Worm (Caenorhabditis elegans) whole organism, L4 larva: ENCODE results near the gene fbxb-15.

Experiments used
- F49E8.2 ChIP-seq: sonication (generic microtip); optimal IDR thresholded peaks from 2 replicates; lab custom pipeline; 2016; ENCODE audit warnings: missing compliant biosample characterization, mild to moderate bottlenecking, missing genetic modification characterization, borderline replicate concordance
- T26A8.4 ChIP-seq: fragments of 200-800 bp; sonication (Bioruptor generic); IDR thresholded peaks from 2 replicates; pipeline ENCODE4 v1.3.6; 2022; ENCODE audit warnings: missing genetic modification characterization, missing compliant biosample characterization
- Y48G9A.11 ChIP-seq: fragments of 200-800 bp; sonication (Bioruptor generic); IDR thresholded peaks from 2 replicates; pipeline ENCODE4 v1.3.6; 2022; ENCODE audit warnings: missing genetic modification reagents, missing genetic modification characterization, missing compliant biosample characterization
- Y5F2A.4 ChIP-seq: fragments of 200-800 bp; sonication (Bioruptor generic); optimal IDR thresholded peaks from 2 replicates; lab custom pipeline; 2018; ENCODE audit warnings: mild to moderate bottlenecking, missing genetic modification characterization, missing compliant biosample characterization
- ZK546.5 ChIP-seq, 2 experiments: sonication (generic microtip); optimal IDR thresholded peaks; 2 replicates each; lab custom pipeline; 2017; ENCODE audit warnings: missing biosample characterization in 2 of 2, missing genetic modification characterization in 2 of 2
- aly-2 ChIP-seq: sonication (generic microtip); optimal IDR thresholded peaks from 2 replicates; lab custom pipeline; 2018; ENCODE audit warnings: missing biosample characterization, missing genetic modification characterization
- ceh-28 ChIP-seq: fragments of 150-350 bp; optimal IDR thresholded peaks from 2 replicates; lab custom pipeline; 2014; ENCODE audit warnings: missing biosample characterization, missing genetic modification reagents, missing genetic modification characterization
- daf-12 ChIP-seq: fragments of 150-350 bp; optimal IDR thresholded peaks from 2 replicates; lab custom pipeline; 2014; ENCODE audit warnings: missing biosample characterization, missing genetic modification reagents, missing genetic modification characterization
- daf-16 ChIP-seq, 3 experiments: sonication (generic microtip); optimal IDR thresholded peaks; 2 replicates each; lab custom pipeline; 2016 to 2017; ENCODE audit warnings: missing genetic modification characterization in 3 of 3, missing genetic modification reagents in 3 of 3, mild to moderate bottlenecking in 2 of 3, missing compliant biosample characterization in 2 of 3, missing biosample characterization in 1 of 3, moderate library complexity in 1 of 3
- dmd-8 ChIP-seq: fragments of 200-800 bp; sonication (Bioruptor generic); IDR thresholded peaks from 2 replicates; pipeline ENCODE4 v1.3.6; 2022; ENCODE audit warnings: missing genetic modification characterization, missing compliant biosample characterization
- dmd-9 ChIP-seq: fragments of 200-800 bp; sonication (Bioruptor generic); IDR thresholded peaks from 2 replicates; pipeline ENCODE4 v1.3.6; 2022; ENCODE audit warnings: missing genetic modification reagents, missing genetic modification characterization, missing compliant biosample characterization
- gei-8 ChIP-seq: fragments of 200-800 bp; sonication (Bioruptor generic); optimal IDR thresholded peaks from 2 replicates; lab custom pipeline; 2018; ENCODE audit warnings: mild to moderate bottlenecking, missing genetic modification characterization, missing compliant biosample characterization
- hlh-30 ChIP-seq: sonication (generic microtip); optimal IDR thresholded peaks from 2 replicates; lab custom pipeline; 2017; ENCODE audit warnings: antibody characterized with exemption, mild to moderate bottlenecking, missing genetic modification characterization, missing compliant biosample characterization; ENCODE audit not compliant: insufficient read depth
- lin-13 ChIP-seq: fragments of 150-350 bp; optimal IDR thresholded peaks from 2 replicates; lab custom pipeline; 2014; ENCODE audit warnings: missing biosample characterization, missing genetic modification reagents, missing genetic modification characterization
- lin-15B ChIP-seq: fragments of 150-350 bp; sonication (generic microtip); optimal IDR thresholded peaks from 3 replicates; lab custom pipeline; 2014; ENCODE audit warnings: missing biosample characterization, missing genetic modification characterization
- lin-39 ChIP-seq: fragments of 150-350 bp; optimal IDR thresholded peaks from 2 replicates; lab custom pipeline; 2014; ENCODE audit warnings: missing biosample characterization, missing genetic modification reagents, missing genetic modification characterization
- lsy-2 ChIP-seq, 2 experiments: fragments of 150-350 bp in 1 of 2; sonication (generic microtip) in 1 of 2; optimal IDR thresholded peaks; 2 replicates each; lab custom pipeline; 2014 to 2017; ENCODE audit warnings: missing biosample characterization in 2 of 2, missing genetic modification characterization in 2 of 2
- madf-5 ChIP-seq, 2 experiments: fragments of 200-800 bp; sonication (Bioruptor generic); IDR thresholded peaks; 2 replicates each; pipeline ENCODE4 v1.3.6; 2022; ENCODE audit warnings: missing compliant biosample characterization in 2 of 2, missing genetic modification characterization in 2 of 2
- mep-1 ChIP-seq: fragments of 150-350 bp; sonication (generic microtip); optimal IDR thresholded peaks from 3 replicates; lab custom pipeline; 2014; ENCODE audit warnings: missing biosample characterization, missing genetic modification characterization
- nhr-111 ChIP-seq: fragments of 200-800 bp; sonication (Bioruptor generic); optimal IDR thresholded peaks from 2 replicates; lab custom pipeline; 2018; ENCODE audit warnings: mild to moderate bottlenecking, missing genetic modification characterization, missing compliant biosample characterization
- nhr-25 ChIP-seq: sonication (generic microtip); optimal IDR thresholded peaks from 2 replicates; lab custom pipeline; 2017; ENCODE audit warnings: missing genetic modification characterization, mild to moderate bottlenecking, missing compliant biosample characterization, antibody characterized with exemption, moderate library complexity, borderline replicate concordance; ENCODE audit not compliant: insufficient read depth
- nhr-28 ChIP-seq: fragments of 150-350 bp; optimal IDR thresholded peaks from 2 replicates; lab custom pipeline; 2014; ENCODE audit warnings: missing biosample characterization, missing genetic modification characterization
- nhr-6 ChIP-seq: fragments of 150-350 bp; optimal IDR thresholded peaks from 2 replicates; lab custom pipeline; 2014; ENCODE audit warnings: missing biosample characterization, missing genetic modification characterization
- nhr-76 ChIP-seq: fragments of 150-350 bp; optimal IDR thresholded peaks from 2 replicates; lab custom pipeline; 2014; ENCODE audit warnings: missing biosample characterization, missing genetic modification characterization
- nhr-77 ChIP-seq: fragments of 150-350 bp; optimal IDR thresholded peaks from 2 replicates; lab custom pipeline; 2014; ENCODE audit warnings: missing biosample characterization, missing genetic modification characterization
- skn-1 ChIP-seq: fragments of 150-350 bp; optimal IDR thresholded peaks from 2 replicates; lab custom pipeline; 2014; ENCODE audit warnings: missing biosample characterization, missing genetic modification characterization
- snpc-1.2 ChIP-seq: fragments of 200-800 bp; sonication (Bioruptor generic); IDR thresholded peaks from 2 replicates; pipeline ENCODE4 v1.3.6; 2022; ENCODE audit warnings: missing genetic modification reagents, missing genetic modification characterization, missing compliant biosample characterization
- snpc-4 ChIP-seq: fragments of 150-350 bp; optimal IDR thresholded peaks from 2 replicates; lab custom pipeline; 2014; ENCODE audit warnings: missing biosample characterization, missing genetic modification characterization
- spr-3 ChIP-seq: fragments of 200-800 bp; sonication (Bioruptor generic); optimal IDR thresholded peaks from 2 replicates; lab custom pipeline; 2018; ENCODE audit warnings: mild to moderate bottlenecking, missing genetic modification characterization, missing compliant biosample characterization
- tag-97 ChIP-seq: fragments of 200-800 bp; sonication (Bioruptor generic); IDR thresholded peaks from 2 replicates; pipeline ENCODE4 v1.3.6; 2022; ENCODE audit warnings: missing genetic modification characterization, missing compliant biosample characterization
- unc-130 ChIP-seq: sonication (generic microtip); optimal IDR thresholded peaks from 2 replicates; lab custom pipeline; 2016; ENCODE audit warnings: missing genetic modification reagents, missing genetic modification characterization, missing compliant biosample characterization
- zfp-2 ChIP-seq: sonication (generic microtip); optimal IDR thresholded peaks from 2 replicates; lab custom pipeline; 2016; ENCODE audit warnings: mild to moderate bottlenecking, missing genetic modification characterization, missing compliant biosample characterization
- zfp-3 ChIP-seq: fragments of 200-800 bp; sonication (Bioruptor generic); conservative IDR thresholded peaks from 2 replicates; pipeline ENCODE4 v1.3.6; 2022; ENCODE audit warnings: missing genetic modification reagents, missing genetic modification characterization, missing compliant biosample characterization
- zip-11 ChIP-seq: fragments of 200-800 bp; sonication (Bioruptor generic); IDR thresholded peaks from 2 replicates; pipeline ENCODE4 v1.3.6; 2022; ENCODE audit warnings: missing genetic modification characterization, missing compliant biosample characterization

The fbxb-15 gene

ce11 chrII:1653397-1653796 lies at the start of gene fbxb-15:
Gene fbxb-15 (minus strand): TSS chrII:1653497.
- no peak for TF ChIP-seq snpc-1.2
- TF ChIP-seq madf-5 (GFP tag; IDR thresholded peaks at IDR 0.05; lab: Robert Waterston, UW), result no peak
- no peak for TF ChIP-seq daf-12
- no peak for TF ChIP-seq dmd-9

- 0 out of 2 replicates have a peak, but pooled peaks have one; percentile 48 for TF ChIP-seq dmd-8 (GFP tag; lab: Robert Waterston, UW)
These were observed 47.3 kb upstream of the fbxb-15 start for ce11 chrII:1700518-1701091.

ce11 chrII:1695861-1696260 lies 42.6 kb upstream of the fbxb-15 start, which contains the start of gene F58E1.13:
Gene F58E1.13 (minus strand): TSS chrII:1695872.
- no peak for TF ChIP-seq lin-13 (GFP tag; lab: Kevin White, UChicago)
- TF ChIP-seq ceh-28 (tag; lab: Kevin White, UChicago), result no peak
- TF ChIP-seq lsy-2 (tag; optimal IDR thresholded peaks at IDR 0.05; lab: Kevin White, UChicago), result no peak
- TF ChIP-seq nhr-6, result no peak
- no peak for TF ChIP-seq ZK546.5 (tag; optimal IDR thresholded peaks at IDR 0.05; lab: Kevin White, UChicago)
- no peak for TF ChIP-seq Y5F2A.4
- no peak for TF ChIP-seq zfp-3
- no peak for TF ChIP-seq daf-16 (GFP tag; optimal IDR thresholded peaks at IDR 0.05; lab: Kevin White, UChicago)
- TF ChIP-seq daf-16 (tag; optimal IDR thresholded peaks at IDR 0.05; lab: Kevin White, UChicago), result no peak
- no peak for TF ChIP-seq lin-39 (tag; lab: Kevin White, UChicago)
- no peak for TF ChIP-seq snpc-4 (tag; lab: Kevin White, UChicago)

ce11 chrII:1694530-1694929 lies 41.2 kb upstream of the fbxb-15 start, which contains the start of gene fbxc-26:
Gene fbxc-26 (minus strand): TSS chrII:1694630.
- no peak for TF ChIP-seq nhr-28 (tag; lab: Kevin White, UChicago)
- no peak for TF ChIP-seq spr-3
- no peak for TF ChIP-seq nhr-111 (GFP tag; lab: Kevin White, UChicago)
- TF ChIP-seq Y48G9A.11 (GFP tag; lab: Robert Waterston, UW), result no peak
- no peak for TF ChIP-seq lsy-2 (tag; optimal IDR thresholded peaks at IDR 0.05; lab: Kevin White, UChicago)
- TF ChIP-seq aly-2, result no peak
- TF ChIP-seq lin-15B (tag; lab: Kevin White, UChicago), result no peak
- no peak for TF ChIP-seq T26A8.4 (GFP tag; lab: Robert Waterston, UW)
- TF ChIP-seq zip-11 (GFP tag; lab: Robert Waterston, UW), result no peak
- no peak for TF ChIP-seq F49E8.2
- TF ChIP-seq, all 104 proteins: peak for 0

DNA sequence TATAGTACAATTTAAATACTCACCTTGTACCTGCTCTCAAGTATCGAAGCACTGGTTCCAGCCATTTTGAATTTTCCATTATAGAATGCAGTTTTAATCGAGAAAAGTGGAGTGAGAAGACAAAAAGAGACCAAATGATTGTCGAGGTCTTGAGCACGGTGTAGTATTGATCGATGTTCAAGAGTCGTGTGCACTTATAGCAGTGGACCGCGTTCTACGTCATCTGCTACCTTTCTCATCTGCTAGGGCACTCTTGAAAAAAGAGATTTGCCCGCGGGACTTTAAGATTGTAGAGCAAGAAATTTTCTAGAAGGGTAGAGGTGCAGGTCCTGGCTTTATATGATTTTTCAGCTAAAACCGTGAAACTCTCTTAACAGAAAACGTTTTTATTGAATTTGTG lies 39.5 kb upstream of the fbxb-15 start, which contains the start of gene fbxc-21:
fbxc-21 (minus strand) TSS at position 101 of the 400 bp plus-strand sequence.
- TF ChIP-seq gei-8 (GFP tag; lab: Kevin White, UChicago) (no peak), nhr-77 (tag; lab: Kevin White, UChicago) (no peak), hlh-30 (tag; lab: Kevin White, UChicago) (no peak), zip-11 (GFP tag; lab: Robert Waterston, UW) (no peak), lin-39 (tag; lab: Kevin White, UChicago) (no peak), snpc-1.2 (no peak), skn-1 (tag; lab: Kevin White, UChicago) (no peak), tag-97 (GFP tag; lab: Robert Waterston, UW) (no peak), unc-130 (GFP tag; lab: Kevin White, UChicago) (no peak), nhr-76 (tag; lab: Kevin White, UChicago) (no peak), mep-1 (tag; lab: Kevin White, UChicago) (no peak), nhr-25 (tag; lab: Kevin White, UChicago) (no peak), zfp-2 (tag; lab: Kevin White, UChicago) (no peak)
- TF ChIP-seq, all 104 proteins: peak for 0
